Worm (Caenorhabditis elegans): ENCODE measurements around the gene F59C12.3.

DNA sequence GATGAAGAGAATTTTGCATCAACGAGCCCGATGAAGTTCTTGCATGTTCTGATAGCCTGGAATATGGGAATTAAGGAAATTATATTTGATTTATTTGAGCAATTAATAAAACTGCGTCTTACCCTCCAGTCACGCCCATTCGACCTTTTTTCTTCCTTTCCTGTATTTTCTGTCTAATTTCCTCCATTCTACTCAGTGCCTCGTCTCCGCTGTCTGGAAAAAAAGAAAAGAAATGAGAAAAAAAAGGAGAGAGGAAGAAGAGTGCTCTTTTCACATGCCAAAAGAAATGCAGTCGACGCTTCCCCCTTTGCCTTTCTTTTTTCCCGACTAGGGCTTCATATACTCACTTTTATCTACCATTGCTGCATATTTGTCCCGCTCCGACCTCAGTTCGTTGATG, 5.2 kb downstream of the F59C12.3 start:
- TF ChIP-seq ces-1 (GFP tag; optimal IDR thresholded peaks at IDR 0.05) (no peak), mep-1 (tag; optimal IDR thresholded peaks at IDR 0.05) (no peak), nhr-28 (tag; optimal IDR thresholded peaks at IDR 0.05) (no peak)
